Worm (Caenorhabditis elegans): ENCODE results near the gene snt-5.

ce11 chrV:1416154-1416553 lies 4.8 kb upstream of the snt-5 start:
- TF ChIP-seq flt-1 (GFP tag; IDR thresholded peaks at IDR 0.05) (no peak), med-1 (GFP tag; optimal IDR thresholded peaks at IDR 0.05; ENCODE audit: insufficient read depth) (no peak), klf-2 (GFP tag; conservative IDR thresholded peaks at IDR 0.05) (no peak), T22C8.4 (GFP tag; IDR thresholded peaks at IDR 0.05) (no peak)

All from whole organism, midembryonic.